Worm (Caenorhabditis elegans) whole organism, mixed stage, embryonic: ENCODE measurements around the gene ins-4.

Source experiments
- drap-1 ChIP-seq: fragments of 200-800 bp; sonication (Bioruptor generic); optimal IDR thresholded peaks from 3 replicates; lab custom pipeline; 2018; ENCODE audit warnings: mild to moderate bottlenecking, missing genetic modification characterization, missing compliant biosample characterization
- elt-3 ChIP-seq: fragments of 150-350 bp; optimal IDR thresholded peaks from 2 replicates; lab custom pipeline; 2014; ENCODE audit warnings: missing biosample characterization, missing genetic modification characterization
- lsy-2 ChIP-seq: fragments of 150-350 bp; optimal IDR thresholded peaks from 2 replicates; lab custom pipeline; 2014; ENCODE audit warnings: missing biosample characterization, missing genetic modification characterization
- snpc-4 ChIP-seq: fragments of 150-350 bp; optimal IDR thresholded peaks from 2 replicates; lab custom pipeline; 2014; ENCODE audit warnings: missing biosample characterization, missing genetic modification characterization
- unc-39 ChIP-seq: fragments of 150-350 bp; optimal IDR thresholded peaks from 2 replicates; lab custom pipeline; 2014; ENCODE audit warnings: missing biosample characterization, missing genetic modification characterization

DNA sequence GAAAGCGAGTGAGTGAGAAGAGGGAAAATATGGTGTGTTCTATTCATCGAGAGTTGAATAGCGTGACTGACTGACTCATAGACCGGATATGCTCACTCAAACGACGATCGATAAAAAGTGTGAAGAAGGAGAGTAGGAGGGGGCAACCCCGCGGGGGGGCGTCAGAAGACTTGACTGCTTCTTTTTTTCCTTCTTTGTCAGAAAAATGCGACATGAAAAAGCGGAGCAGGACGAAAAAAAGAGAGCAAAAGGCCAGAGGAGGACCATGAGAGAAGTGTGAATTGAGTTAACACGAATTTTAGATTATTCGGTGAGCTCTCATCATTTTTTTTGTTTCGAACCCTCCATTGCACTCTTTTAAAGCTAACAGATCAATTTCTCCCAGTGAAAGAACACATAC, 33.8 kb upstream of the ins-4 start:
- no peak for TF ChIP-seq snpc-4 (tag; lab: Kevin White, UChicago)
- TF ChIP-seq unc-39 (tag; lab: Kevin White, UChicago), result no peak
- no peak for TF ChIP-seq drap-1
- no peak for TF ChIP-seq lsy-2
- no peak for TF ChIP-seq elt-3 (tag; lab: Kevin White, UChicago)
